Worm (Caenorhabditis elegans): ENCODE data around the gene ceh-86.

The ceh-86 gene

DNA sequence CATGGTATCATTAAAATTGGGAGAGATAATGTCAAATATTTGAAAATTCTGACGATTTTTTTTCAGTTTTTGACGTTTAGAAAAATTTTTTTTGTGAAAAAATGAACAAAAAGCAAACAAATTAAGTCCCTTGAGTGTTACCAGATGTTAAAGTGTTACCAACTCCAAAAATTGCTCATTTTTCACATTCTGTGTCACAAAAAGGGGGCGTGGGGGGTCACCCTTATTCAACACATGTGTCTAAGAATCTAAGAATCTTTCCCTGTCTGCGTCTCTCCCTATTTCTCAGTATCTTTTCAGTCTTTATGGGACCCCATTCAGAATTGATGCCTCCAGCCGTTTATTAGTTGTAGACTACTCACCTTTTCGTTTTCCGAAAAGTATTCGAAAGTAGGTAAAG is 7.1 kb upstream of the ceh-86 start:
- TF ChIP-seq unc-62 (GFP tag; optimal IDR thresholded peaks at IDR 0.05), result no peak

DNA sequence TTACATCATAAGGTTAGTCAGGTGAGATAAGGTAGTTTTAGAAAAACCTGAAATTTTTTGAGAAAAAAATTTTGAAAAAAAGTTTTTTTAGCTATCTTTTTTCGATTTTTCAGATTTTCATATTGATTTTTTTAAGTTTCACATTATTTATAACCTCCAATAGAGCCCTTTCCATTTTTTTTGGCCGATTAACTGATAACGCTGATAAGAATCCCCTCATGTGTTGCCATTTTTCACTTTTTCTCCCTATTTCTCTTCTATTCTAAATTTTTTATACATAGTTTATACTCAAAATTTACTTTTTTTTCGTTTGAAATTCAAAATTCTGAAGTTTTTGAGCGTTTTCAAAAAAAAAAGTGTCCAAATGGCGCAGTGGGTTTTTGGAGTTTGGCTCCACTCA is 6.3 kb upstream of the ceh-86 start:
- TF ChIP-seq unc-62 (GFP tag; optimal IDR thresholded peaks at IDR 0.05), result no peak

DNA sequence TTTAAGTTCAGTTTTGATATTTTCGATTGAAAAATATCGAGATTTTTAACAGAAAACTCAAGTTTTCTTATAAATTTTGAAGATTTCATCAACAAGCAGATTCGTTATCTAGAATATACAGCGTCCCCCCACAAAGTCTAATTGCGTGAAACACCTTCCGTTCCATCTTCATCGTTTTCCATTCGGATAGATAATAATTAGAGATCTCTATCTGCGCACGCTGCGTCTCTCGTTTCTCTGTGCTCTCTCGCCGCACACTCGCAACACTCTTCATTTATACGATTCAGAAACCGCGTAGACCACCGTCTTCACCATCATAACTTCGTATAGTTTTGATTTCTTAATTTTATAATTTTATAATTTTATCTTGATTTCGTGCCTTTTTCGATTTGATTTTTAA is 4.9 kb upstream of the ceh-86 start:
- no peak for TF ChIP-seq unc-62 (GFP tag; optimal IDR thresholded peaks at IDR 0.05)

DNA sequence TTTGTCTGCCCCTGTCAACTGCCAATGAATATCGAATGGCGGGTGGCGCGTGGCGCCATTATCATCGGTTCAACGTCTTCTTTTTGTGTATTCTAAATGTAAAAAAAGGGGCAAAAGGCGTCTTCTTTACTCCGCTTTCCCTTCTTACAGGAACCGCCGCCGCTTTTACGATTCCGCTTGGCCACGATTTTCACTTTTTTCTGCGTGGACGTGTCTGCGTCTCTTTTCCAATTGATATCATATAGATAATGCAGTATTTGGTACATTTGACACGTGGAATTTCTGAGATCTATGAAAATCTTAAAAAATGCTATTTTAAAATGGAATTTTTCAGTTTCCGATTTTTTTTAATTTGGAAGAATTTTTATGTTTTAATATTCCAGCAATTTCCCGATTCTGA is 3.7 kb upstream of the ceh-86 start:
- TF ChIP-seq unc-62 (GFP tag; optimal IDR thresholded peaks at IDR 0.05), result no peak

DNA sequence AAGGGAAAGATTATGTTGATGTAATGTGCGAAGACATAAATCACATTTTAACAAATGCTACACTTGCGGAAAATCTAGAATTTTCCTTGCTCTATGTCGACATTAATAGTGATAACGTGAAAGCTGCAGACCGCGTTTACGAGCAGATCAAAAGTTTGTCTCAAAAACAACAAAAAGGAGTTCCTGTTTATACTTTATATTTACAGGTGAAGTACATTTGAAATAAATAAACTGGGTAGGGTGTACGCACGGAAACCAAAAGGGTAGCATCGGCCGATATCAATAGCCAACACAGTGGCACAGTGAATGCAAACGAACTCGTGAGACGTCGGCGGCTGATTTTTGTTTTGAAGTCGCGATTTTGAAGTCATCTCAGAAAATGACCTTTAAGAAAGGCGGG is 9.4 kb downstream of the ceh-86 start:
- no peak for TF ChIP-seq unc-62 (GFP tag; optimal IDR thresholded peaks at IDR 0.05)

DNA sequence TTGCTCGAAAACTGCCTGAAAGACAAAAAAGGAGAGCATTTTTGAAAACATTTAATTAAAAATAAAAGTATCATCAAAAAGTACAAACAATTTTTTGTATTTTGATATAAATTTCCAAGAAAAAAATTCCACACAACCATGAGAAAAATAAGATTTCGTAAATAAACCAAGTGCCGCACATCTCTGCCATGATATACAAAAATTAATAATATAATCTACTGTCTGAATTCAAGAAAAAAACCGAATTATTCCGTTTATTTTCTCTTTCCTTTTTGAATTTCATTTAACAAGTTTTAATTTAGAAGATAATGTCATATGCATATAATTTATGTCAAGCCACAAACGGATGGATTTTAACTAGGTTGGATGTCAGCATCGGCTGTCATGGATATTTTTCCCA is 10.0 kb downstream of the ceh-86 start, which contains the start of gene F42G2.2:
Gene F42G2.2 (plus strand): TSS at position 301 of the 400 bp plus-strand sequence.
- no peak for TF ChIP-seq unc-62 (GFP tag; optimal IDR thresholded peaks at IDR 0.05)

DNA sequence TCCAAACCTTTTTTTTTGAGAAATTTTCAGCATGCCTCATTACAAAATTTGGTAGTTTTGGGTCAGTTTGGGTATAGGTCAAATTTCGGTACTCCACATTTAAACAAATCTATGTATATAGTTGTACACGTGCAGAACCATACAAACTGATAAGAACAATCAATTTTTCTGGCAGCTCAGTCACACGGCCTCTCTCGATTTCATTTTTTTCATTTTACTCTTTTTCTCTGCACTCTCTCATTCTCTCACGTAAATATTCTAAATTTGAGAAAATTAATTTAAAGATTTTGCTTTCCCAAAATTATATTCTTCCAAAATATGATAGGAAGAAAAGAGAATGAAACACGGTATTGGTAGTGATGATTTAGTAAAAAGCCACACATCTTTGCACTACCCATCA is 10.7 kb downstream of the ceh-86 start:
- no peak for TF ChIP-seq unc-62 (GFP tag; optimal IDR thresholded peaks at IDR 0.05)

DNA sequence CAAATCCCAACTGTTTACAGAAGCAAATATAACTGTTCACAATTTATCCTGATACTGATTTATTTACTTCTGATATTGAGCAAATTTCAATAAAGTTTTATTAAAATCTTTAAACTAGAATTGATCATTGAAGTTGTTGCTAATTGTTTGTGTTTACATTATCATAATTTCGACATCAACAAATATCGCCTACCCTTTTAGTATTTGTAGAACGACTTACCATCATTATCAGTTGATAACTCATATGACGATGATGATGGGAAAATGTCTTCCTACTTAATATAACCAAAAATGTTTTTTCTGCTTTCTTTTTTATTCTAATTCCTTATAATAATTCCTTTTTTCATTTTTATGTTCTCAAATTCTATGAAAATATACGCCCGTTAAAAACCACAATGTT is 11.2 kb downstream of the ceh-86 start:
- TF ChIP-seq unc-62 (GFP tag; optimal IDR thresholded peaks at IDR 0.05), result no peak

DNA sequence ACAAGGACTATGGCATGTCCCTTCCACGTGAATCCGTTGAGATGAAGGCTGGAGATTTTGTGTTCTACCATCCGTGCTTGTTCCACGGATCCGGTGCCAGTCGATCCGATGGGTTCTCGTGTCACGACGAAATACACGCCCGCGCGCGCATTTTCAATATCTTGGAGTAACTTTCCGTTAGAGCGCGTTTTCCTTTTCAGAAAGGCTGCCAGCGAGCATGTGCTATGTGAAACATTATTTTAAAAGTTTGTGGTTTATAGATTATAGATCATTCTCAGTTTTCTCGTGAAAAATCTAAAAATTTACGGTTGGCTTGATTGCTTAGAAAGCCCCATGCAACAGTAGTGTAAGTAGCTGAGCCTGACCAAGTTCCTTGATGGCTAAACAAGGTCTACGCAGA is 13.0 kb downstream of the ceh-86 start, which contains the start of gene fbxc-20:
Gene fbxc-20 (plus strand): TSS at position 301 of the 400 bp plus-strand sequence.
- TF ChIP-seq unc-62 (GFP tag; optimal IDR thresholded peaks at IDR 0.05), result no peak

DNA sequence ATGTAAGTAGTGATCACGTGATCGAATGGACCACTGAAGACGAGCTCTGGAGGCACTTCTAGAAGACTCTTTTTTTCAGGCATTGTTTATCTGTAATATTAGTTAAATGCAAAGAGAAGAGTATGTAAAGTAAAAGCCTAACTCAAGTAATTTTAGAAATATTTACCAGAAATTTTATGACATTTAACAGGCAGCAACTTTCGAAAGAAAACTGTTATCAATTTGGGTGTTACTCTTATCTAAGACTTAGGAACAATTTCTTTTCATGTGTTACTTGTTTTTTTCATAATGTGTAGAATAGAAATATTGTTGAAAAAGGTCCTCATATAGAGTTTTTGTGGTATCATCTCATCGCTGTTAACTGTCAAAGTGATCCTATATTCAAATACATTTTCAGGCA is 14.0 kb downstream of the ceh-86 start, which contains the start of the genes F42G2.5 and F42G2.7:
Gene F42G2.5 (minus strand): TSS at position 101 of the 400 bp plus-strand sequence.
Gene F42G2.7 (plus strand): TSS at position 270 of the 400 bp plus-strand sequence.
- no peak for TF ChIP-seq unc-62 (GFP tag; optimal IDR thresholded peaks at IDR 0.05)

DNA sequence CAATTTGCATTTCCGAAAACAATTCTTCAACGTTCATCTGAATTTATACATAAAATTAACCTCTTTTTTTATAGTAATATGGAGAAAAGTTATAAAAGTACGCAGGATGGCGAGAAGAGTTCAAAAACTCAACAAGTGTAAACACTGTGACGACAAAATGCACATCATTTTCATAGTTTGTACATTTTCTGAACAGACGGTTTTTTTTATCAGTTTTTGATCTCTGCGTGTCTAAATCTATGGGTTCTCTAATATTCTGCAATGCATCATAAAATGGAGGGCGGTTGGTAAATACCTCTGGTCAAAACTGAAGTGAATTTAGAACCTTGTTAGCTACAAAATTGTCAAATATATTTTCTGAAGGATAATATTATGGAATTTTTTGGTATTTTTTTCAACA is 16.4 kb downstream of the ceh-86 start, which contains the start of gene fbxa-4:
Gene fbxa-4 (minus strand): TSS at position 93 of the 400 bp plus-strand sequence.
- no peak for TF ChIP-seq unc-62 (GFP tag; optimal IDR thresholded peaks at IDR 0.05)

DNA sequence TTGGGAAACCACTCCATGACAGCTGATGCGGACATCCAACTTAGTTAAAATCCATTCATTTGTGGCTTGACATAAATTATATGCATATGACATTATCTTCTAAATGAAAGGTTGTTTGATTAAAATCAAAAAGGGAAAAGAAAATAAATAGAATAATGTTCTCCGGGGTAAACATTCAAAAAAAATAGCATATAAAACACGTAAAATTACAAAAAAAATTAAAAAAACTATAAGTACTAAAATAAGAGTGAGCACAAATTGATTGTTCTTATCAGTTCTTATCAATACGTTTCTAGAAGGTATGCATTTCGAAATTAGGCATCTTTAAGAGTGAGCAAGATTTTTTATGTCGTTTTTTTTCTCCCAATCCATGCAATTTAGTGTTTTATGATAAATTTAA is 19.2 kb downstream of the ceh-86 start, which contains the start of gene fbxa-182:
Gene fbxa-182 (minus strand): TSS at position 101 of the 400 bp plus-strand sequence.
- no peak for TF ChIP-seq unc-62 (GFP tag; optimal IDR thresholded peaks at IDR 0.05)

DNA sequence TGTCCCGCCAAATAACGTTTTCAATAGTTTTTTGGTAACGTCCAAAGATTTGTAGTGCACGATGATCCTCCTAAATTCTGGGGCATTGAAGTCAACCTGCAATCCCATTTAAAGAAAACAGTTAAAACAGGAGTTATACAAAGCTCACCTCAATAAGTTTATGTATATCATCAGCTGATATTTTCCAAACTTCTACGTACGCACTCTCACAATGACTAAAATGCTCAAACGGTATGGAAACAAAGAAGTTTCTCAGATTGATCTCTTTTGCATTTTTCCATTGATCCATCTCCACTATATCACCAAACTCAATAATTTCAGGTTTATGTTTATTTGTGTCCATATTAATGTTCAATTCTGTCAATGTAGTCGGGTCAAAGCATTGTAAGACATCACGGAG is 20.3 kb downstream of the ceh-86 start:
- TF ChIP-seq unc-62 (GFP tag; optimal IDR thresholded peaks at IDR 0.05), result no peak

DNA sequence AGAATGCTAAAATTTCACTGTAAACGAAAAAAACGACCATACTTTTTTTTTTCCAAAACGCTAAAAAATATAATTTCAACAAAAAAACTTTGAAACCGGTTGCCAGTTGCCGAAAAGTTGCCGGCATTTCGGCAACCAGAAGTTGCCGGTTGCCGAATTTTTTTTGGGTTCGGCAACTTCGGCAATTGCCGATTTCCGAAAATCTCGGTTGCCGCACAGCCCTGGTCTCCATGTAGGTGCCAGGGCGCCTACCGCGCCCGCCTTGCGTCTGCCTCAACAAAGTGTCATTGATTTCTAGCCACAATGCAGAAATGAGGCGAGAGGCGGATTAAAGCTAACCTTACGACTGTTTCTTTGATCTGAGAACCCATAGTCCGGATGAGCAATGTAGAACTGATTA is 20.8 kb downstream of the ceh-86 start:
- TF ChIP-seq unc-62 (GFP tag; optimal IDR thresholded peaks at IDR 0.05), result no peak

DNA sequence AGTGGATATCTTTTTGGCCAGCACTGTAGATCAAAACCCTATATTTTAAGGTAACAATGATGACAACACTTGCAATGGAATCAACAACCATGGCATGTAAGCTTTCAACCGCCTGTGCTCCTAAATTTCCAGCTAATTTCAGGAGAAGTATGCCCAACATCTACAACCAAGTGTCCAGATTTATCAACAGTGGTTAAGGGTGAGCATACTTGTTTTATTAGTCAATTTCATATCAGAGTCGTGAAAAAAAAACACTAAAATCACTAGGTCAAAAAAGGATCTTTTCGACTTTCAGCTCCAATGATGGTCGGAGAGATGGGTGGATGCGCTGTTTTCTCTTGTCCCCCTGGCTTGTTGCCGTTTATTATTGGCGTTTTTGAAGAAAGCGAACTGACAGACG is 27.9 kb downstream of the ceh-86 start, which contains the start of gene F16G10.1:
Gene F16G10.1 (plus strand): TSS at position 301 of the 400 bp plus-strand sequence.
- TF ChIP-seq unc-62 (GFP tag; optimal IDR thresholded peaks at IDR 0.05), result no peak

DNA sequence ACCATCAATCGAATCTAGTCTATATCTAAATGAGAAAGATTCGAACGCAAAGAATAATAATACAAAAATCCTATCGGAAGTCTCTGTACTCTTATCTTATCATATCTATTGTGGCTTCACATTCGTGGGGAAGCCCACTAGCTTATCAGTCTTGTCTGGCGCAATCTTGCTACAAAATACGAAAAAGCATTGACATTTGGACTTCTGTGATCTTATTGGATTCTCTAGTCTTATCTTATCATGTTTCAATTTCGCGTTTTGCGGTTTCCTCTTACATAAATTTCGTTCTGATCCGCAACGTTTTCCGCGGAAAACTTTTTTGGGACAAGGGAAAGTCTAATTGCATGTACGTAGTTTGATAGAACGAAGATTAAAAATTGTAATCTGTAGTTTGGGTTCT is 32.1 kb downstream of the ceh-86 start:
- TF ChIP-seq unc-62 (GFP tag; optimal IDR thresholded peaks at IDR 0.05), result no peak

DNA sequence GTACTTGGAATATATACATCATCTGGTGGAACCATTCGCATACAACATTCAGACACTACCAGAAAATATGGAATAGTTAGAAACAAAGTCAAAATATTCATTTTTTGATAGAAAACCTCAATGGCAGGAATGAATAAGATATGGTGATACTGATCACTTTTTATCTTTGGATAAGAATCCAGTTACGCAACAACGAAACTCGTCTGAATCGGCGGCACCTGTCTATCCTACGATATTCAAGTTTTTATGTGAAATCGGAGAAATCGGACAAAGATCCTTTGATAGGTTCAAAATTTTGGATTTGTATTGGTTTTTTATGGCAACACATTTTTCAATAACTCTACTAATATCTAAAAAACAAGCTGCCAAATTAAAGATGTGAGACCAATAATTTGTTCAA is 33.0 kb downstream of the ceh-86 start, which contains the start of gene F16G10.14:
Gene F16G10.14 (minus strand): TSS at position 101 of the 400 bp plus-strand sequence.
- TF ChIP-seq unc-62 (GFP tag; optimal IDR thresholded peaks at IDR 0.05), result no peak

DNA sequence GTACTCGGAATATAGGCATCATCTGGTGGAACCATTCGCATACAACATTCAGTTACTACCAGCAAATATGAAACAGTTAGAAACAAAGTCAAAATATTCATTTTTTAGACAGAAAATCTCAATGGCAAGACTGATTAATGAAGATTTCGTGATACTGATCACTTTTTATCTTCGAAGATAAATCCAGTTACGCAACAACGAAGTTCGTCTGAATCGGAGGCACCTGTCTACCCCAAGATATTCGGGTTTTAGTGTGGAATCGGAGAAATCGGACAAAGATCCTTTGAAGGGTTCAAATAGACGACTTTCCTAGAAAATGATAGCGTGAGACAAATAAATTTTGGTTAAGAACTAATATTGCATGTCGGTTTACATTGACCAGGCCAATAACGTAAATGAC is 36.0 kb downstream of the ceh-86 start, which contains the start of gene F16G10.13:
Gene F16G10.13 (minus strand): TSS at position 101 of the 400 bp plus-strand sequence.
- no peak for TF ChIP-seq unc-62 (GFP tag; optimal IDR thresholded peaks at IDR 0.05)
